Worm (Caenorhabditis elegans) whole organism, L3 larva: ENCODE measurements around the gene sshk-1.
A peak's percentile ranks its signal among the peaks of the same experiment; 100 is the strongest.

Experiments used
- R02D3.7 ChIP-seq: fragments of 150-350 bp; optimal IDR thresholded peaks from 2 replicates; lab custom pipeline; 2014; ENCODE audit warnings: missing biosample characterization, missing genetic modification characterization
- ZK546.5 ChIP-seq: sonication (generic microtip); optimal IDR thresholded peaks from 2 replicates; lab custom pipeline; 2017; ENCODE audit warnings: missing biosample characterization, missing genetic modification characterization
- aly-2 ChIP-seq: fragments of 150-350 bp; optimal IDR thresholded peaks from 2 replicates; lab custom pipeline; 2014; ENCODE audit warnings: missing biosample characterization, missing genetic modification characterization
- ceh-16 ChIP-seq: sonication (generic microtip); optimal IDR thresholded peaks from 2 replicates; lab custom pipeline; 2017; ENCODE audit warnings: missing biosample characterization, missing genetic modification characterization
- ceh-28 ChIP-seq: fragments of 150-350 bp; optimal IDR thresholded peaks from 2 replicates; lab custom pipeline; 2014; ENCODE audit warnings: missing biosample characterization, missing genetic modification reagents, missing genetic modification characterization
- ceh-82 ChIP-seq: fragments of 150-350 bp; optimal IDR thresholded peaks from 2 replicates; lab custom pipeline; 2014; ENCODE audit warnings: missing biosample characterization, missing genetic modification characterization
- ceh-9 ChIP-seq: sonication (generic microtip); optimal IDR thresholded peaks from 2 replicates; lab custom pipeline; 2018; ENCODE audit warnings: missing biosample characterization, missing genetic modification characterization
- daf-12 ChIP-seq: fragments of 150-350 bp; optimal IDR thresholded peaks from 2 replicates; lab custom pipeline; 2014; ENCODE audit warnings: missing biosample characterization, missing genetic modification reagents, missing genetic modification characterization
- egl-5 ChIP-seq: fragments of 150-350 bp; optimal IDR thresholded peaks from 2 replicates; lab custom pipeline; 2017; ENCODE audit warnings: missing biosample characterization, missing genetic modification reagents, missing genetic modification characterization, inconsistent platforms
- elt-1 ChIP-seq: fragments of 150-350 bp; optimal IDR thresholded peaks from 2 replicates; lab custom pipeline; 2014; ENCODE audit warnings: missing biosample characterization, missing genetic modification characterization
- elt-2 ChIP-seq: sonication (generic microtip); optimal IDR thresholded peaks from 2 replicates; lab custom pipeline; 2016; ENCODE audit warnings: missing genetic modification reagents, mild to moderate bottlenecking, missing genetic modification characterization, missing compliant biosample characterization
- elt-3 ChIP-seq, 3 experiments: fragments of 150-350 bp in 1 of 3; sonication (generic microtip) in 2 of 3; optimal IDR thresholded peaks; 2 replicates in 2 of 3; 4 replicates in 1 of 3; lab custom pipeline; 2014 to 2017; ENCODE audit warnings: missing biosample characterization in 3 of 3, missing genetic modification characterization in 3 of 3
- eor-1 ChIP-seq, 2 experiments: fragments of 150-350 bp; optimal IDR thresholded peaks; 2 replicates each; lab custom pipeline; 2014 to 2018; ENCODE audit warnings: missing biosample characterization in 2 of 2, missing genetic modification characterization in 2 of 2
- fkh-10 ChIP-seq: sonication (generic microtip); optimal IDR thresholded peaks from 2 replicates; lab custom pipeline; 2017; ENCODE audit warnings: missing biosample characterization, missing genetic modification reagents, missing genetic modification characterization
- fos-1 ChIP-seq: fragments of 150-350 bp; optimal IDR thresholded peaks from 2 replicates; lab custom pipeline; 2014; ENCODE audit warnings: missing biosample characterization, missing genetic modification characterization
- jun-1 ChIP-seq: fragments of 150-350 bp; optimal IDR thresholded peaks from 2 replicates; lab custom pipeline; 2014; ENCODE audit warnings: missing biosample characterization, missing genetic modification reagents, missing genetic modification characterization
- lin-15B ChIP-seq: fragments of 150-350 bp; optimal IDR thresholded peaks from 2 replicates; lab custom pipeline; 2014; ENCODE audit warnings: missing biosample characterization, missing genetic modification characterization
- lin-39 ChIP-seq: fragments of 150-350 bp; optimal IDR thresholded peaks from 2 replicates; lab custom pipeline; 2018; ENCODE audit warnings: missing biosample characterization, missing genetic modification reagents, missing genetic modification characterization
- lsy-12 ChIP-seq: sonication (generic microtip); optimal IDR thresholded peaks from 2 replicates; lab custom pipeline; 2016; ENCODE audit warnings: mild to moderate bottlenecking, missing genetic modification characterization, missing compliant biosample characterization
- mml-1 ChIP-seq: fragments of 150-350 bp; sonication (generic microtip); optimal IDR thresholded peaks from 3 replicates; lab custom pipeline; 2014; ENCODE audit warnings: missing biosample characterization, missing genetic modification characterization
- nfya-1 ChIP-seq: sonication (generic microtip); optimal IDR thresholded peaks from 2 replicates; lab custom pipeline; 2017; ENCODE audit warnings: missing genetic modification characterization, mild to moderate bottlenecking, missing compliant biosample characterization, antibody characterized with exemption, moderate library complexity; ENCODE audit not compliant: insufficient read depth
- nhr-12 ChIP-seq: fragments of 150-350 bp; optimal IDR thresholded peaks from 2 replicates; lab custom pipeline; 2014; ENCODE audit warnings: missing biosample characterization, missing genetic modification characterization
- nhr-23 ChIP-seq: fragments of 150-350 bp; optimal IDR thresholded peaks from 2 replicates; lab custom pipeline; 2014; ENCODE audit warnings: missing biosample characterization, missing genetic modification reagents, missing genetic modification characterization
- nhr-237 ChIP-seq: fragments of 150-350 bp; optimal IDR thresholded peaks from 2 replicates; lab custom pipeline; 2014; ENCODE audit warnings: missing biosample characterization, missing genetic modification characterization
- nhr-25 ChIP-seq: sonication (generic microtip); optimal IDR thresholded peaks from 2 replicates; lab custom pipeline; 2017; ENCODE audit warnings: missing biosample characterization, missing genetic modification characterization
- nhr-28 ChIP-seq: fragments of 150-350 bp; optimal IDR thresholded peaks from 2 replicates; lab custom pipeline; 2014; ENCODE audit warnings: missing biosample characterization, missing genetic modification characterization
- nhr-43 ChIP-seq: sonication (generic microtip); optimal IDR thresholded peaks from 2 replicates; lab custom pipeline; 2016; ENCODE audit warnings: mild to moderate bottlenecking, missing genetic modification characterization, missing compliant biosample characterization; ENCODE audit not compliant: poor library complexity, severe bottlenecking
- nhr-67 ChIP-seq: fragments of 150-350 bp; optimal IDR thresholded peaks from 2 replicates; lab custom pipeline; 2014; ENCODE audit warnings: missing biosample characterization, missing genetic modification characterization
- nhr-76 ChIP-seq: fragments of 150-350 bp; sonication (generic microtip); optimal IDR thresholded peaks from 5 replicates; lab custom pipeline; 2014; ENCODE audit warnings: missing biosample characterization, missing genetic modification characterization
- nhr-77 ChIP-seq: fragments of 150-350 bp; optimal IDR thresholded peaks from 2 replicates; lab custom pipeline; 2014; ENCODE audit warnings: missing biosample characterization, missing genetic modification characterization
- pha-4 ChIP-seq: fragments of 150-350 bp; optimal IDR thresholded peaks from 2 replicates; lab custom pipeline; 2014; ENCODE audit warnings: missing biosample characterization, missing genetic modification reagents, missing genetic modification characterization
- pqm-1 ChIP-seq: fragments of 150-350 bp; optimal IDR thresholded peaks from 2 replicates; lab custom pipeline; 2017; ENCODE audit warnings: missing biosample characterization, missing genetic modification characterization, inconsistent platforms
- skn-1 ChIP-seq: fragments of 150-350 bp; optimal IDR thresholded peaks from 2 replicates; lab custom pipeline; 2014; ENCODE audit warnings: missing biosample characterization, missing genetic modification characterization
- tbx-2 ChIP-seq: sonication (generic microtip); optimal IDR thresholded peaks from 2 replicates; lab custom pipeline; 2016; ENCODE audit warnings: mild to moderate bottlenecking, missing genetic modification characterization, missing compliant biosample characterization
- unc-62 ChIP-seq: fragments of 150-350 bp; sonication (generic microtip); optimal IDR thresholded peaks from 4 replicates; lab custom pipeline; 2014; ENCODE audit warnings: missing biosample characterization, missing genetic modification reagents, missing genetic modification characterization
- zag-1 ChIP-seq: fragments of 150-350 bp; optimal IDR thresholded peaks from 2 replicates; lab custom pipeline; 2014; ENCODE audit warnings: missing biosample characterization, missing genetic modification characterization
- ztf-11 ChIP-seq: fragments of 150-350 bp; optimal IDR thresholded peaks from 2 replicates; lab custom pipeline; 2014; ENCODE audit warnings: missing biosample characterization, missing genetic modification characterization
- ztf-4 ChIP-seq: fragments of 150-350 bp; optimal IDR thresholded peaks from 2 replicates; lab custom pipeline; 2014; ENCODE audit warnings: missing biosample characterization, missing genetic modification characterization

sshk-1 gene

DNA sequence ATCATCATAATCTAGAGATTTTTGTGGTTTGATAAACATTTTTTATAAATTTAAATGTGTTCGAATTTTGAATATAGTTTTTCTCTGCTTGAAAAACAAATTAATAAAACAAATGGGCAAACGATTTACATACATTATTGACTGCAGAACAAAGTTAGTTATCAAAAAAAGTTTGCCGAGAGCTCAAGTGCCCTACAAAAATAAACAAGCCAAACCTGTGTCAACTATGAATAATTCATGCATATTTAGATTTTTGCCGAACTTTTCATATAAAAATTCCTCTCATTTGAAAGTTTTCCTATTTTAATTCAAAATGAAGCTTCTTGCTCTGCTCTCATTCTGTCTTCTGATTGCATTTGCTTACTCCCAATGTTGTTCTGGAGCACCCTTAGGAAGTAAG, at the start of gene sshk-1:
Gene sshk-1 (plus strand): TSS at position 301 of the 400 bp plus-strand sequence.
- TF ChIP-seq jun-1 (tag; lab: Kevin White, UChicago) (no peak), lin-39 (tag; lab: Kevin White, UChicago) (no peak), ztf-4 (tag; lab: Kevin White, UChicago) (no peak), elt-2 (tag; lab: Kevin White, UChicago) (no peak), elt-3 (tag; optimal IDR thresholded peaks at IDR 0.05; lab: Kevin White, UChicago) (no peak), fkh-10 (GFP tag; lab: Kevin White, UChicago) (no peak), nhr-12 (no peak), ceh-82 (no peak), aly-2 (tag; lab: Kevin White, UChicago) (no peak)

DNA sequence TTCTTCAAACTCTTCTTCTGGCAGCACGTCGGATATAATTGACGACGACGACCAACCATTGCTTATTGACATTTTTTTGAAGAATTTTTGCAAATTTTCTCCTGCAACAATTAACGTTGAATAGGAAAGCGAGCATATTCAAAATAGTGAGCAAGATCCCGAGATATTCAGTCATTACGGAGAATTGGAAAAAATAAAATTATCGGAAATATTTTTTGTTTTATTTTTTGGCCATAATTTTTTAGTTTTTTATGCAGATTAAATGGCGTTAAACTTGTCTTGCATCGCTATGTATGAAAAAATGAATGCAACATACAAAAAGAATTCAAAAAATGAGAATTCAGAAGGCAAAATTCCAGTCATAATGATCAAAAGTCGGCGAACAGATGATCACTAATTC, 45.9 kb upstream of the sshk-1 start, which contains the start of gene elp-1:
Gene elp-1 (minus strand): TSS at position 101 of the 400 bp plus-strand sequence.
- TF ChIP-seq elt-2 (tag; lab: Kevin White, UChicago): no peak
- TF ChIP-seq ceh-82: no peak
- TF ChIP-seq skn-1 (tag; lab: Kevin White, UChicago): no peak
- TF ChIP-seq ceh-16: no peak
- no peak for TF ChIP-seq egl-5 (tag; lab: Kevin White, UChicago)
- no peak for TF ChIP-seq fos-1 (tag; lab: Kevin White, UChicago)
- TF ChIP-seq elt-3 (tag; optimal IDR thresholded peaks at IDR 0.05; lab: Kevin White, UChicago): no peak
- no peak for TF ChIP-seq nhr-12
- TF ChIP-seq ZK546.5: no peak

DNA sequence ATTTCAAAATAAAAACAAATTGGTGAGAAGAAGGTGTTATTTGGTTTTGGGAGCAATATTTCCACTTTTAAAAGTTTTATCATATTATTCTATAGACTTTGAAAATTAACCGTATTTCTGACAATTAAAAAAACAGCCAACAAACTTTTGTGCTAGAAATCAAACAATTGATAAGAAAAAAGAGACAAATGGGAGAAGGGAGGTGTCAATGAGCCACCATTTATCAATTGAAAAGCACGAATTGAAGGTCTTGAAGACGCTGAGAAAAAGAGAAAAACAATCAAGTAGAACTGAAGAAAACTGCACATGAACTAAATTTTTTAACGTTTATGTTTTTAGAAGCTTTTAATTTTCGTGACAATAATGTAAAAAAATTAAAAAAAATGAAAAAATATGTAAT, 45.1 kb upstream of the sshk-1 start:
- TF ChIP-seq nhr-12 (no peak), ceh-16 (no peak), ztf-4 (tag; lab: Kevin White, UChicago) (no peak), pqm-1 (peak; percentile 37), elt-2 (tag; lab: Kevin White, UChicago) (peak; percentile 71)

DNA sequence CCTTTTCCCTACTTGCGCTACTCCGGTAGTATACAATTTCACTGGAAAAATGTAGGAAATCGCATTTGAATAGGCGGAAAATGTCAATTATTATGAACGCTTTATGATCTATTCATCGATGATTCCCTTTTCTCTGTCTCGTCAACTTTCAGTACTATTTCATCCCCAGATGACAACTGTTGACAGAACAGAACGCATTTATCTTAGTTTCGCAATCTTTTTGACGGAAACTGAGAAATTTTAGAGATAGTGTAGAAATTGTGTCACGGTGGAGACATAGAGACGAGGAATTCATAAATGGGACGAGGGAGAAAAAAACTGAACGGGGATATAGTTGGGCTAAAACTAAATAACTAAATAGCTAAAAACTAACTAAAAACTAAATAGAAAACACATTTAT, 44.2 kb upstream of the sshk-1 start:
- TF ChIP-seq ztf-11 (tag; lab: Kevin White, UChicago): no peak
- TF ChIP-seq unc-62 (GFP tag; lab: Kevin White, UChicago): peak; percentile 24
- no peak for TF ChIP-seq nhr-237 (tag; lab: Kevin White, UChicago)
- TF ChIP-seq ZK546.5: no peak
- no peak for TF ChIP-seq egl-5 (tag; lab: Kevin White, UChicago)
- peak; percentile 2 for TF ChIP-seq nhr-23 (tag; lab: Kevin White, UChicago)
- no peak for TF ChIP-seq zag-1
- TF ChIP-seq mml-1 (tag; lab: Kevin White, UChicago): no peak
- TF ChIP-seq lsy-12: no peak
- no peak for TF ChIP-seq pha-4
- TF ChIP-seq nhr-76: no peak
- TF ChIP-seq nhr-25: no peak
- no peak for TF ChIP-seq nhr-67 (tag; lab: Kevin White, UChicago)
- no peak for TF ChIP-seq lin-15B
- TF ChIP-seq tbx-2: no peak

DNA sequence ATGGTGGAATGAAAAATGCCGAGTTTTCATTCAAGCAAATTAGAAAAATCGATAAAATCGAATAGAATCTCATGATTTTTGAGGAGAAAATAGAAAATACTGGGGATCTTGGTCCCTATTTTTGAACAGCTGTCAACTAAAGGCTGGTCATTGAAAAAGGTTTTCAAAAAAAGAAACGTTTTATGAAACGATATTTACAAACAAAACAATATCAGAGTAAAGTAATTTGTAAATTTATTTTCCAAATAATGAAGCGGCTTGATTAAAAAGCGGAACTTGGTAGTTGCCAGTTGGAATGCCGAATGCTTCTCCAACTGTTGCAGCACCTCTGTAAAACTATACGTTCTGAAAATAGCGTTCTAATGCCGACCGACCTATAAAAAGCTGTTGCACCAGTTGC, 42.3 kb upstream of the sshk-1 start, which contains the start of gene F38A6.5:
Gene F38A6.5 (minus strand): TSS at position 101 of the 400 bp plus-strand sequence.
- TF ChIP-seq nhr-43: no peak
- TF ChIP-seq ceh-9 (tag; lab: Kevin White, UChicago): no peak
- TF ChIP-seq ceh-28 (tag; lab: Kevin White, UChicago): peak; percentile 2
- no peak for TF ChIP-seq egl-5 (tag; lab: Kevin White, UChicago)

DNA sequence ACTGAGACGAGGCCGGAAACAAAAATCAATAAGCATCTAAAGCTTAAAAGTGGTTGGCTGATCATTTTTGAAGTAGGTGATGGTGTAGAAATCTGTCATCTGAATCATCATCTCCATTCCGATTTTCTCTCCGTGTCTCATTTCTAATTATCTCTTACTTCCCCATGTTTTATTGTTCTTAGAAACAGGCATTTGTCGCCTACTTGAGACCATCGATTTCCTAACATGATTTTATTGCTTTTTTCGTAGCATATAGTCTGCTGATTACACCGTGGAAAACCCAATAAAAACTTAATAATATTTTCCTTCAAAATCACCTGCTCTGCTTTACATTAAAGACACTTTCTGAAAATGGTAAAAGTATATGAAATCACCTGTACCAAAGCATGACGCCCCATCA, 40.7 kb upstream of the sshk-1 start, which contains the start of gene F38A6.4:
Gene F38A6.4 (minus strand): TSS at position 101 of the 400 bp plus-strand sequence.
- peak; percentile 14 for TF ChIP-seq nhr-25
- TF ChIP-seq tbx-2: no peak

DNA sequence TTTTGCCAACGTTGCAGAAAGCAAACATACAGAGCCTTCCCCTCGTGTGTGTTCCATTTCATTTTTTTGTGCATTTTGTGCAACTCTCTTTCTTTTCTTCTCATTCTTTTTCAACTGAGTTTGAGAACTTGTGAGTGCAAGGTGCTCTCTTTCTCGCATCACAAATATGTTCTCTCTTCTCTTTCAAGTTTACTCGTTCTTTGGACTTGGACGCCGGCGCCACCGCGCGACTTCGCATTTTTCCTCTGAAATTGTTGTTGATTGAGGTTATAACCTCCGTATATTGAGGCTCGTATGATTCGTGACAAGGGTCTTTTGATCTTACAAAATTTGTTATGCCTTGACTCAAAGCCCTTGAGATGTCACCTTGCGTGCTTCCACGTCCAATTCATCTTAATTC, 39.2 kb upstream of the sshk-1 start:
- TF ChIP-seq tbx-2: no peak
- peak; percentile 1 for TF ChIP-seq elt-1 (tag; lab: Kevin White, UChicago)
- TF ChIP-seq nhr-77 (tag; lab: Kevin White, UChicago): no peak
- TF ChIP-seq lin-15B: peak; percentile 26
- no peak for TF ChIP-seq skn-1 (tag; lab: Kevin White, UChicago)
- no peak for TF ChIP-seq unc-62 (GFP tag; lab: Kevin White, UChicago)
- no peak for TF ChIP-seq nhr-76
- TF ChIP-seq pqm-1: peak; percentile 7
- no peak for TF ChIP-seq lsy-12
- no peak for TF ChIP-seq R02D3.7
- no peak for TF ChIP-seq nhr-23 (tag; lab: Kevin White, UChicago)
- no peak for TF ChIP-seq eor-1 (tag; optimal IDR thresholded peaks at IDR 0.05; lab: Kevin White, UChicago)
- TF ChIP-seq nfya-1 (tag; lab: Kevin White, UChicago): peak; percentile 75
- no peak for TF ChIP-seq zag-1
- TF ChIP-seq ztf-4 (tag; lab: Kevin White, UChicago): no peak
- no peak for TF ChIP-seq nhr-237 (tag; lab: Kevin White, UChicago)
- TF ChIP-seq ceh-16: no peak
- no peak for TF ChIP-seq nhr-43
- TF ChIP-seq egl-5 (tag; lab: Kevin White, UChicago): no peak
- TF ChIP-seq nhr-28 (tag; lab: Kevin White, UChicago): no peak
- peak; percentile 46 for TF ChIP-seq elt-2 (tag; lab: Kevin White, UChicago)
- no peak for TF ChIP-seq nhr-12
- no peak for TF ChIP-seq aly-2 (tag; lab: Kevin White, UChicago)
- TF ChIP-seq fos-1 (tag; lab: Kevin White, UChicago): no peak
- no peak for TF ChIP-seq elt-3 (tag; optimal IDR thresholded peaks at IDR 0.05; lab: Kevin White, UChicago)
- TF ChIP-seq daf-12: no peak
- TF ChIP-seq ztf-11 (tag; lab: Kevin White, UChicago): no peak
